Worm (Caenorhabditis elegans) whole organism, L4 larva: ENCODE data around the gene T26C11.8.

Source experiments
- F26F4.8 ChIP-seq: fragments of 200-800 bp; sonication (Bioruptor generic); conservative IDR thresholded peaks from 2 replicates; pipeline ENCODE4 v1.3.6; 2022; ENCODE audit warnings: missing genetic modification characterization, missing compliant biosample characterization
- F49E8.2 ChIP-seq: sonication (generic microtip); optimal IDR thresholded peaks from 2 replicates; lab custom pipeline; 2016; ENCODE audit warnings: missing compliant biosample characterization, mild to moderate bottlenecking, missing genetic modification characterization, borderline replicate concordance
- Y75B8A.6 ChIP-seq: fragments of 200-800 bp; sonication (Bioruptor generic); IDR thresholded peaks from 2 replicates; pipeline ENCODE4 v1.3.6; 2022; ENCODE audit warnings: missing genetic modification reagents, missing genetic modification characterization, missing compliant biosample characterization
- lin-39 ChIP-seq: fragments of 150-350 bp; optimal IDR thresholded peaks from 2 replicates; lab custom pipeline; 2014; ENCODE audit warnings: missing biosample characterization, missing genetic modification reagents, missing genetic modification characterization
- nhr-237 ChIP-seq: sonication (generic microtip); optimal IDR thresholded peaks from 2 replicates; lab custom pipeline; 2017; ENCODE audit warnings: missing biosample characterization, missing genetic modification characterization
- saeg-2 ChIP-seq: fragments of 200-800 bp; sonication (Bioruptor generic); IDR thresholded peaks from 2 replicates; pipeline ENCODE4 v1.3.6; 2022; ENCODE audit warnings: missing genetic modification reagents, missing genetic modification characterization, missing compliant biosample characterization
- unc-39 ChIP-seq: sonication (generic microtip); optimal IDR thresholded peaks from 2 replicates; lab custom pipeline; 2017; ENCODE audit warnings: missing biosample characterization, missing genetic modification characterization

DNA sequence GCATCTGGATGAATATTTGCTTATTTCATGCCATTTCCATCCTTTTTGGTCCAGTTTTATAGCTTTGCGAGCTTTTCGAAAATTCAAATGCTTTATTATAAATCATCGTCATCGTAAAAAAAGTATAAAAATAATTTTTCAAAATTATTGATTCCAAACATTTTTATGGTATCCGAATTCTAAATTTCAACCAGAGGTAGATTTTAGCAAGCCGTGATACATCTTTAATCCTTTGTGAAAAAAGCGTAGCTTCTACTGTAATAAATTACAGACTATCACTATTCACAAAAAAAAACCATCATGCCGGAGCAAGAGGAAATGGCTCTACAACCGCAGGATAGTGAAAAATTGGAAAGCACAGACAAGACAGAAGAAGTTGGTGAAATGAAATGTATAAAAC lies 34.4 kb upstream of the T26C11.8 start, which contains the start of gene C14E2.1:
- TF ChIP-seq nhr-237 (tag; lab: Kevin White, UChicago) (no peak), saeg-2 (GFP tag; lab: Robert Waterston, UW) (no peak), F26F4.8 (no peak), unc-39 (tag; lab: Kevin White, UChicago) (no peak), lin-39 (tag; lab: Kevin White, UChicago) (no peak), F49E8.2 (tag; lab: Kevin White, UChicago) (no peak), Y75B8A.6 (GFP tag; lab: Robert Waterston, UW) (no peak)
